Fruit fly (Drosophila melanogaster): ENCODE results near the gene CG32071.

Gene CG32071

dm6 chr3L:11070372-11070854 is 33.3 kb downstream of the CG32071 start, which contains the start of gene Mocs1:
Gene Mocs1, plus strand, starts transcription at chr3L:11070526.
- peak; percentile 63 for TF ChIP-seq CG7101 (tag; optimal IDR thresholded peaks at IDR 0.05)
- TF ChIP-seq toe (GFP tag; optimal IDR thresholded peaks at IDR 0.05) = no peak
- TF ChIP-seq cnc (optimal IDR thresholded peaks at IDR 0.05) = no peak
- no peak for TF ChIP-seq CG5204 (GFP tag; optimal IDR thresholded peaks at IDR 0.05)
- no peak for TF ChIP-seq Clk (GFP tag; optimal IDR thresholded peaks at IDR 0.05)
- TF ChIP-seq bab1 (GFP tag; optimal IDR thresholded peaks at IDR 0.05) = peak; percentile 13
- peak; percentile 79 for TF ChIP-seq cic (GFP tag; optimal IDR thresholded peaks at IDR 0.05)
- TF ChIP-seq CG7045 (GFP tag; optimal IDR thresholded peaks at IDR 0.05) = peak; percentile 23
- TF ChIP-seq Hr96 (GFP tag; optimal IDR thresholded peaks at IDR 0.05) = no peak
- TF ChIP-seq CG11617 (GFP tag; optimal IDR thresholded peaks at IDR 0.05) = peak; percentile 36
- peak; percentile 98 for TF ChIP-seq tj (GFP tag; optimal IDR thresholded peaks at IDR 0.05)
- TF ChIP-seq Crg-1 (GFP tag; optimal IDR thresholded peaks at IDR 0.05) = peak; percentile 48
- peak; percentile 89 for TF ChIP-seq Mnt (GFP tag; optimal IDR thresholded peaks at IDR 0.05)
- peak; percentile 43 for TF ChIP-seq CG14711 (tag; optimal IDR thresholded peaks at IDR 0.05)
- peak; percentile 46 for TF ChIP-seq pad (GFP tag; optimal IDR thresholded peaks at IDR 0.05)
- TF ChIP-seq CG33017 (tag; optimal IDR thresholded peaks at IDR 0.05) = peak; percentile 22
- TF ChIP-seq CG12768 (GFP tag; optimal IDR thresholded peaks at IDR 0.05) = peak; percentile 70
- no peak for TF ChIP-seq CG1620 (GFP tag; optimal IDR thresholded peaks at IDR 0.05)
- TF ChIP-seq ovo (GFP tag; optimal IDR thresholded peaks at IDR 0.05) = peak; percentile 56

dm6 chr3L:11069764-11070163 is 33.9 kb downstream of the CG32071 start, which contains the start of gene CG6310:
Gene CG6310, minus strand, starts transcription at chr3L:11069864.
- TF ChIP-seq Mnt (GFP tag; optimal IDR thresholded peaks at IDR 0.05) (peak; percentile 29), cnc (optimal IDR thresholded peaks at IDR 0.05) (no peak), tj (GFP tag; optimal IDR thresholded peaks at IDR 0.05) (no peak), Clk (GFP tag; optimal IDR thresholded peaks at IDR 0.05) (no peak)

dm6 chr3L:11065850-11066249 is 37.8 kb downstream of the CG32071 start:
- no peak for TF ChIP-seq CG7101 (tag; optimal IDR thresholded peaks at IDR 0.05)
- peak; percentile 18 for TF ChIP-seq cic (GFP tag; optimal IDR thresholded peaks at IDR 0.05)

DNA sequence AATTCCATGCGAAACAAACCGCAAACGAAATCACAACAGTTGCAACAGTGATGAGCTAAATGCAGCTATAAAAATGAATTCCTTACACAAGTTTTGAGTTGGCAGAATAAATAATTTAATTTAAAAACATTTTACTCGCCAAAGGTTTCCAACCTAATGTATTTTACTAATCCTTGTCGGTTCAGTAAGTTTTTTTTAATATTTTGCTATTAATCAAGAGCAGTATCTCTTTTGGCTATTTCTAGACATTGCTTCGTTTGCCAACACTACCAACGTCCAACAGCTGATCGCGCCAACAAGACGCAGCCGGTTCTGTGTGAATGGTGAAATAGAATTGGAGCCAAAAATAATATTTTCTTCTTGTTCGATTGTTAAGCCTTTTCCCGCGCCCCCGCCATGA is 39.0 kb downstream of the CG32071 start, which contains the start of the genes CG32075, CG45101 and SuUR:
Gene CG32075 (minus strand): TSS at position 253 of the 400 bp plus-strand sequence.
Gene CG45101 (plus strand): TSS at position 303 of the 400 bp plus-strand sequence.
Gene SuUR (plus strand): TSS at position 303 of the 400 bp plus-strand sequence.
- peak; percentile 96 for TF ChIP-seq CG1620 (GFP tag; optimal IDR thresholded peaks at IDR 0.05)
- no peak for TF ChIP-seq CG5204 (GFP tag; optimal IDR thresholded peaks at IDR 0.05)
- TF ChIP-seq Clk (GFP tag; optimal IDR thresholded peaks at IDR 0.05) = peak; percentile 82
- TF ChIP-seq tj (GFP tag; optimal IDR thresholded peaks at IDR 0.05) = peak; percentile 71
- TF ChIP-seq cic (GFP tag; optimal IDR thresholded peaks at IDR 0.05) = no peak
- peak; percentile 90 for TF ChIP-seq bab1 (GFP tag; optimal IDR thresholded peaks at IDR 0.05)
- peak; percentile 87 for TF ChIP-seq CG7101 (tag; optimal IDR thresholded peaks at IDR 0.05)
- no peak for TF ChIP-seq Hr96 (GFP tag; optimal IDR thresholded peaks at IDR 0.05)
- TF ChIP-seq kay (GFP tag; ENCODE audit: borderline replicate concordance) = no peak
- TF ChIP-seq CG14711 (tag; optimal IDR thresholded peaks at IDR 0.05) = peak; percentile 76
- TF ChIP-seq CG33017 (tag; optimal IDR thresholded peaks at IDR 0.05) = peak; percentile 70
- TF ChIP-seq Crg-1 (GFP tag; optimal IDR thresholded peaks at IDR 0.05) = peak; percentile 92
- peak; percentile 80 for TF ChIP-seq pad (GFP tag; optimal IDR thresholded peaks at IDR 0.05)
- peak; percentile 89 for TF ChIP-seq Mnt (GFP tag; optimal IDR thresholded peaks at IDR 0.05)
- TF ChIP-seq ovo (GFP tag; optimal IDR thresholded peaks at IDR 0.05) = peak; percentile 59
- no peak for TF ChIP-seq cnc (optimal IDR thresholded peaks at IDR 0.05)
- peak; percentile 85 for TF ChIP-seq CG12768 (GFP tag; optimal IDR thresholded peaks at IDR 0.05)
- TF ChIP-seq toe (GFP tag; optimal IDR thresholded peaks at IDR 0.05) = peak; percentile 91
- TF ChIP-seq CG7045 (GFP tag; optimal IDR thresholded peaks at IDR 0.05) = peak; percentile 71
- peak; percentile 85 for TF ChIP-seq CG11617 (GFP tag; optimal IDR thresholded peaks at IDR 0.05)

DNA sequence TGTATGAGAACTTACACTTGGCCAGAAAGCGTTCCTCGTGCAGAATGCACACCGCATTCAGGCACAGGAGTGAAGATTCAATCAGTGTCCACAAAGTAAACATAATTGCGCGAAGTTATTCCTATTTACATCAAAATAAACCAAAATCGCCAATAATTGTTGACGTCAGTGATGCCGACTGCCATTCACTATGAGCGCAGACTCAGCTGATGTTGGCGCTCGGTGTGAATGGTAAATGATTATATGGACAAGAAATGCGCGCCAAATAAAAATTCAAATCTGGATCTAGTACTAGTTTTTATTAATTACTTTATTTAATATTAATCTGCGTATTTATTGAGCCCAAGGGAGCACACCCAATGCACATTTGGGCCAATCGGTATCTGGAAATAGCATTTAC is 41.2 kb downstream of the CG32071 start, which contains the start of gene CG32069:
Gene CG32069 (minus strand): TSS at position 174 of the 400 bp plus-strand sequence.
- TF ChIP-seq Mnt (GFP tag; optimal IDR thresholded peaks at IDR 0.05) = peak; percentile 1
- peak; percentile 11 for TF ChIP-seq tj (GFP tag; optimal IDR thresholded peaks at IDR 0.05)
- peak; percentile 19 for TF ChIP-seq bab1 (GFP tag; optimal IDR thresholded peaks at IDR 0.05)
- no peak for TF ChIP-seq CG7045 (GFP tag; optimal IDR thresholded peaks at IDR 0.05)
- TF ChIP-seq Clk (GFP tag; optimal IDR thresholded peaks at IDR 0.05) = no peak
- TF ChIP-seq kay (GFP tag; ENCODE audit: borderline replicate concordance) = no peak
- no peak for TF ChIP-seq cnc (optimal IDR thresholded peaks at IDR 0.05)
- no peak for TF ChIP-seq CG12768 (GFP tag; optimal IDR thresholded peaks at IDR 0.05)
- no peak for TF ChIP-seq Crg-1 (GFP tag; optimal IDR thresholded peaks at IDR 0.05)

DNA sequence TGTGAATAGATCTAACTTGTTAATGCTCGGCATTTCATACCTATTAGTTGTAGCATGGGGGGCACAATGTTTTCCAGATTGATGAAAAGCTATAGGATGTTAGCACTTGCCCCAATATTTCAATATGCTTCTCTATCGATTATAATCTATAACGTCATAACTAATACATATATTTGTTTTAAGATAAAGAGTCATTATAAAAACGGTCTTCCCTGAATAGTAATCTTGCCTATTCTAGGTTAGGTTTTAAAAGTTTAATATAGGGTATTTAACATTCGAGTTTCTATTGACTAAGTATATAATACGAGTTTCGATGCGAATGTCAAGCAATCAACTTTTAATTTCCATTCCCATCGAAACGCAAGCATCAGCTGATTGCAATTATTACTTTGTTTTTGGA is 42.5 kb downstream of the CG32071 start, which contains the start of the genes CG6321 and Blos2:
Gene CG6321 (minus strand): TSS at position 25 of the 400 bp plus-strand sequence.
Gene Blos2 (plus strand): TSS at position 372 of the 400 bp plus-strand sequence.
- TF ChIP-seq Clk (GFP tag; optimal IDR thresholded peaks at IDR 0.05) (peak; percentile 12), Mnt (GFP tag; optimal IDR thresholded peaks at IDR 0.05) (peak; percentile 65), cic (GFP tag; optimal IDR thresholded peaks at IDR 0.05) (peak; percentile 6), CG7101 (tag; optimal IDR thresholded peaks at IDR 0.05) (peak; percentile 83), CG1620 (GFP tag; optimal IDR thresholded peaks at IDR 0.05) (peak; percentile 13), CG11617 (GFP tag; optimal IDR thresholded peaks at IDR 0.05) (peak; percentile 81), ovo (GFP tag; optimal IDR thresholded peaks at IDR 0.05) (no peak), CG7045 (GFP tag; optimal IDR thresholded peaks at IDR 0.05) (peak; percentile 69), Crg-1 (GFP tag; optimal IDR thresholded peaks at IDR 0.05) (peak; percentile 3), Hr96 (GFP tag; optimal IDR thresholded peaks at IDR 0.05) (peak; percentile 56), bab1 (GFP tag; optimal IDR thresholded peaks at IDR 0.05) (peak; percentile 90), CG5204 (GFP tag; optimal IDR thresholded peaks at IDR 0.05) (no peak), CG33017 (tag; optimal IDR thresholded peaks at IDR 0.05) (peak; percentile 87), CG14711 (tag; optimal IDR thresholded peaks at IDR 0.05) (peak; percentile 73), pad (GFP tag; optimal IDR thresholded peaks at IDR 0.05) (peak; percentile 48), kay (GFP tag; ENCODE audit: borderline replicate concordance) (no peak), cnc (optimal IDR thresholded peaks at IDR 0.05) (no peak), CG12768 (GFP tag; optimal IDR thresholded peaks at IDR 0.05) (peak; percentile 75), tj (GFP tag; optimal IDR thresholded peaks at IDR 0.05) (peak; percentile 54), toe (GFP tag; optimal IDR thresholded peaks at IDR 0.05) (no peak)

All from whole organism, adult.